Worm (Caenorhabditis elegans) whole organism, midembryonic: ENCODE measurements around the gene gstk-2.

Experiments
- T22C8.4 ChIP-seq: fragments of 200-800 bp; sonication (Bioruptor generic); IDR thresholded peaks from 2 replicates; pipeline ENCODE4 v1.3.6; 2022; ENCODE audit warnings: missing genetic modification characterization, missing compliant biosample characterization
- cog-1 ChIP-seq: sonication (generic microtip); optimal IDR thresholded peaks from 2 replicates; lab custom pipeline; 2016; ENCODE audit warnings: missing genetic modification characterization, missing compliant biosample characterization
- flt-1 ChIP-seq: fragments of 200-800 bp; sonication (Bioruptor generic); IDR thresholded peaks from 2 replicates; pipeline ENCODE4 v1.3.6; 2022; ENCODE audit warnings: missing genetic modification characterization, missing compliant biosample characterization
- klf-2 ChIP-seq: fragments of 200-800 bp; sonication (Bioruptor generic); conservative IDR thresholded peaks from 2 replicates; pipeline ENCODE4 v1.3.6; 2022; ENCODE audit warnings: missing genetic modification reagents, missing genetic modification characterization, missing compliant biosample characterization
- med-1 ChIP-seq: sonication (generic microtip); optimal IDR thresholded peaks from 2 replicates; lab custom pipeline; 2017; ENCODE audit warnings: missing genetic modification characterization, mild to moderate bottlenecking, missing compliant biosample characterization, antibody characterized with exemption, missing genetic modification reagents; ENCODE audit not compliant: insufficient read depth
- ref-1 ChIP-seq: fragments of 200-800 bp; sonication (Bioruptor generic); conservative IDR thresholded peaks from 2 replicates; pipeline ENCODE4 v1.3.6; 2022; ENCODE audit warnings: missing genetic modification reagents, missing genetic modification characterization, missing compliant biosample characterization
- tab-1 ChIP-seq: fragments of 200-800 bp; sonication (Bioruptor generic); IDR thresholded peaks from 2 replicates; pipeline ENCODE4 v1.3.6; 2022; ENCODE audit warnings: missing genetic modification characterization, missing compliant biosample characterization
- ztf-23 ChIP-seq: fragments of 200-800 bp; sonication (Bioruptor generic); IDR thresholded peaks from 2 replicates; pipeline ENCODE4 v1.3.6; 2022; ENCODE audit warnings: missing genetic modification reagents, missing genetic modification characterization, missing compliant biosample characterization
- ztf-29 ChIP-seq: fragments of 200-800 bp; sonication (Bioruptor generic); IDR thresholded peaks from 2 replicates; pipeline ENCODE4 v1.3.6; 2022; ENCODE audit warnings: missing genetic modification reagents, missing genetic modification characterization, missing compliant biosample characterization

The gstk-2 gene

ce11 chrIV:7242220-7242789, at the start of gene gstk-2:
gstk-2 (minus strand) TSS chrIV:7242270.
- TF ChIP-seq klf-2 (GFP tag; lab: Robert Waterston, UW) (no peak), ref-1 (GFP tag; lab: Robert Waterston, UW) (no peak), tab-1 (GFP tag; lab: Robert Waterston, UW) (no peak), ztf-23 (no peak), ztf-29 (GFP tag; lab: Robert Waterston, UW) (no peak), med-1 (GFP tag; lab: Kevin White, UChicago) (no peak), cog-1 (tag; lab: Kevin White, UChicago) (no peak), flt-1 (GFP tag; lab: Robert Waterston, UW) (no peak), T22C8.4 (GFP tag; lab: Robert Waterston, UW) (no peak)

ce11 chrIV:7291066-7291465, 49.0 kb upstream of the gstk-2 start:
- TF ChIP-seq tab-1 (GFP tag; lab: Robert Waterston, UW): no peak
- no peak for TF ChIP-seq ztf-29 (GFP tag; lab: Robert Waterston, UW)
- no peak for TF ChIP-seq klf-2 (GFP tag; lab: Robert Waterston, UW)

DNA sequence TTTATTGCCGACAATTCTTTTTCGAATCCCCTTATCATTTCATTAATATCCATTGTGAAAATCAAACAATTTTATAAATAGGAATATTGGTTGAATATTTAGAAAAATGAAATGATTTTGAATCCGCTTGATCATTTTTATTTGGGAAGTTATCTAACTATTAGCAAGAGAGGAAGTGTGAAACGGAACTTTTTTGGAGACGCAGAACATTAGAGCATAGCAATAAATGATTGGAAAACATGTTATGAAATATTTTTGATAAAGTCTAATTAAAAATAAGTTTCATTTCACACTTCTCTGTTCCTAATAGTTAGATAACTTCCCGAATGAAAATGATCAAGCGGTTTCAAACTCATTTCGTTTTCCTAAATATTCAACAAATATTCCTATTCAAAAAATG, 45.4 kb upstream of the gstk-2 start, which contains the start of gene F42C5.3:
TSS of gene F42C5.3 (minus strand) at position 101 of the 400 bp plus-strand sequence.
- TF ChIP-seq T22C8.4 (GFP tag; lab: Robert Waterston, UW) (no peak), cog-1 (tag; lab: Kevin White, UChicago) (no peak), ref-1 (GFP tag; lab: Robert Waterston, UW) (no peak), med-1 (GFP tag; lab: Kevin White, UChicago) (no peak), flt-1 (GFP tag; lab: Robert Waterston, UW) (no peak), ztf-29 (GFP tag; lab: Robert Waterston, UW) (no peak), ztf-23 (no peak)

- TF ChIP-seq med-1 (GFP tag; lab: Kevin White, UChicago): no peak
- TF ChIP-seq T22C8.4 (GFP tag; lab: Robert Waterston, UW): no peak
- TF ChIP-seq cog-1 (tag; lab: Kevin White, UChicago): no peak
- TF ChIP-seq tab-1 (GFP tag; lab: Robert Waterston, UW): no peak
- TF ChIP-seq ref-1 (GFP tag; lab: Robert Waterston, UW): no peak
- TF ChIP-seq klf-2 (GFP tag; lab: Robert Waterston, UW): no peak
- no peak for TF ChIP-seq flt-1 (GFP tag; lab: Robert Waterston, UW)
- no peak for TF ChIP-seq ztf-29 (GFP tag; lab: Robert Waterston, UW)
- no peak for TF ChIP-seq ztf-23
Measured at ce11 chrIV:7285839-7286238, 43.8 kb upstream of the gstk-2 start, which contains the start of gene C06E4.8. C06E4.8 (minus strand) TSS chrIV:7285875.

DNA sequence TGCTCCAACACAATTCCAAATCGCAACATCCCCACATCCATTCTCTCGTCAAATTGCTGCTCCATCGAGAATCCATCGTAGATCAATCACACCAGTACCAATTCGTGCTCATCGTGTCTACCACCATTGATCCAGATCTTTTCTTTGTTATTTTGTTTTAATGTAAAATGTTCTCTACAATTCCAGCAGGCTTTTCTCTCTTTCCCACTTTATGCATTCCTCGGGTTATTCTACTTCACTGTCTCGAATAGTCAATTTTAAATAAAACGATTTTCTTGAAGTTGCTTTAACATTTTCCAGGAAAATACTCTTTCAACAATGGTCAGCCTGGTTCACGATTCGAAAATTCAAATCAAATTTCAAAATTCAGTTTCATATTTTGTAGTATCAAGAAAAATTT, 40.9 kb upstream of the gstk-2 start, which contains the start of gene C06E4.1:
TSS of gene C06E4.1 (plus strand) at position 301 of the 400 bp plus-strand sequence.
- no peak for TF ChIP-seq tab-1 (GFP tag; lab: Robert Waterston, UW)
- no peak for TF ChIP-seq ztf-23
- TF ChIP-seq ref-1 (GFP tag; lab: Robert Waterston, UW): no peak
- no peak for TF ChIP-seq klf-2 (GFP tag; lab: Robert Waterston, UW)
- no peak for TF ChIP-seq ztf-29 (GFP tag; lab: Robert Waterston, UW)
- no peak for TF ChIP-seq flt-1 (GFP tag; lab: Robert Waterston, UW)
- TF ChIP-seq cog-1 (tag; lab: Kevin White, UChicago): no peak
- no peak for TF ChIP-seq med-1 (GFP tag; lab: Kevin White, UChicago)
- no peak for TF ChIP-seq T22C8.4 (GFP tag; lab: Robert Waterston, UW)

ce11 chrIV:7276661-7277060, 34.6 kb upstream of the gstk-2 start, which contains the start of gene C06E4.2:
C06E4.2 (plus strand) TSS chrIV:7276961.
- no peak for TF ChIP-seq med-1 (GFP tag; lab: Kevin White, UChicago)
- TF ChIP-seq ztf-29 (GFP tag; lab: Robert Waterston, UW): no peak
- no peak for TF ChIP-seq tab-1 (GFP tag; lab: Robert Waterston, UW)
- TF ChIP-seq klf-2 (GFP tag; lab: Robert Waterston, UW): no peak
- TF ChIP-seq cog-1 (tag; lab: Kevin White, UChicago): no peak
- no peak for TF ChIP-seq ref-1 (GFP tag; lab: Robert Waterston, UW)
- no peak for TF ChIP-seq ztf-23
- no peak for TF ChIP-seq T22C8.4 (GFP tag; lab: Robert Waterston, UW)
- TF ChIP-seq flt-1 (GFP tag; lab: Robert Waterston, UW): no peak

DNA sequence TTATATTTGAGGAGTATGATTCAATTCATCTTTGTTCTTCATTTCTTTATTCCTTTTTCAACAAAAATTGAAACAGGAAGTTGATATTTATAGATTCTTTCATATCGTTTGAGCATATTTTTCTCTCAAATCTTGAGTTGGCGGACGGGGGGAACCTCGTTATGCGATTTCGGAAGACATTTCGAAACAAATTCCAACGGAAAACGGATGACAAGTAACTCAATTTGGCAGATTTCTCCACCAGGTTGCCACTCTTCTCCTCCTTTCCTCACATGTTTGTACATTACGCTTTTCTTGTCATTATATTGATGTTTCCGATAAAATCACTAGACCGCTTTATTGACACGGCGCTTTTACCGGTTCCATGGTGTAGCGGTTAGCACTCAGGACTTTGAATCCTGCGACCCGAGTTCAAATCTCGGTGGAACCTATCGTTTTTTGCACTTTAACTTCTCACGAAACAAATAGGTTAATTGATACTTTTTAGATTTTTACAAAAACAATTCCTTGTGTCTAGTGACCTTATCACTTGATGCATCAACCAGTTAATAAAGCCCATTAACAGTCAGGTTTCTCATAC, 33.0 kb upstream of the gstk-2 start:
- TF ChIP-seq klf-2 (GFP tag; lab: Robert Waterston, UW) (no peak), ref-1 (GFP tag; lab: Robert Waterston, UW) (no peak), ztf-23 (no peak), ztf-29 (GFP tag; lab: Robert Waterston, UW) (no peak), med-1 (GFP tag; lab: Kevin White, UChicago) (no peak), cog-1 (tag; lab: Kevin White, UChicago) (no peak)

- TF ChIP-seq klf-2 (GFP tag; lab: Robert Waterston, UW) (no peak), ztf-23 (no peak), ref-1 (GFP tag; lab: Robert Waterston, UW) (no peak), flt-1 (GFP tag; lab: Robert Waterston, UW) (no peak), tab-1 (GFP tag; lab: Robert Waterston, UW) (no peak), T22C8.4 (GFP tag; lab: Robert Waterston, UW) (no peak), ztf-29 (GFP tag; lab: Robert Waterston, UW) (no peak), cog-1 (tag; lab: Kevin White, UChicago) (no peak), med-1 (GFP tag; lab: Kevin White, UChicago) (no peak)
Measured at ce11 chrIV:7263137-7263536, 21.1 kb upstream of the gstk-2 start, which contains the start of gene glb-2. glb-2 (minus strand) TSS chrIV:7263237.

ce11 chrIV:7260587-7260986, 18.5 kb upstream of the gstk-2 start, which contains the start of gene C06E4.3:
C06E4.3 (plus strand) TSS chrIV:7260875.
- TF ChIP-seq T22C8.4 (GFP tag; lab: Robert Waterston, UW): no peak
- no peak for TF ChIP-seq ztf-29 (GFP tag; lab: Robert Waterston, UW)
- TF ChIP-seq flt-1 (GFP tag; lab: Robert Waterston, UW): no peak
- no peak for TF ChIP-seq med-1 (GFP tag; lab: Kevin White, UChicago)
- TF ChIP-seq tab-1 (GFP tag; lab: Robert Waterston, UW): no peak
- no peak for TF ChIP-seq ref-1 (GFP tag; lab: Robert Waterston, UW)
- no peak for TF ChIP-seq ztf-23
- TF ChIP-seq cog-1 (tag; lab: Kevin White, UChicago): no peak
- no peak for TF ChIP-seq klf-2 (GFP tag; lab: Robert Waterston, UW)
